Fruit fly (Drosophila melanogaster) whole organism, prepupa: ENCODE results near the gene Gdi.

ENCODE experiments used
- CG11294 ChIP-seq: fragments of 200-800 bp; sonication (Bioruptor generic); IDR thresholded peaks from 2 replicates; pipeline ENCODE4 v1.3.6; 2022; ENCODE audit warnings: missing biosample characterization, missing genetic modification characterization
- CG11902 ChIP-seq: fragments of 200-800 bp; sonication (Bioruptor generic); optimal IDR thresholded peaks from 3 replicates; lab custom pipeline; 2016; ENCODE audit warnings: missing biosample characterization, missing genetic modification characterization
- CG15336 ChIP-seq: fragments of 200-800 bp; sonication (Bioruptor generic); IDR thresholded peaks from 2 replicates; pipeline ENCODE4 v1.3.6; 2022; ENCODE audit warnings: missing biosample characterization, missing genetic modification characterization
- CG1621 ChIP-seq: fragments of 200-800 bp; sonication (Bioruptor generic); optimal IDR thresholded peaks from 3 replicates; lab custom pipeline; 2018; ENCODE audit warnings: missing biosample characterization, mild to moderate bottlenecking, missing genetic modification characterization
- CG16779 ChIP-seq: fragments of 200-800 bp; sonication (Bioruptor generic); optimal IDR thresholded peaks from 3 replicates; lab custom pipeline; 2017; ENCODE audit warnings: missing biosample characterization, mild to moderate bottlenecking, missing genetic modification characterization
- CG6163 ChIP-seq: fragments of 200-800 bp; sonication (Bioruptor generic); IDR thresholded peaks from 3 replicates; pipeline ENCODE4 v1.3.6; 2022; ENCODE audit warnings: missing biosample characterization, missing genetic modification characterization
- CG7368 ChIP-seq: fragments of 200-800 bp; sonication (Bioruptor generic); optimal IDR thresholded peaks from 3 replicates; lab custom pipeline; 2016; ENCODE audit warnings: missing biosample characterization, missing genetic modification characterization
- CG8319 ChIP-seq: fragments of 200-800 bp; sonication (Bioruptor generic); optimal IDR thresholded peaks from 3 replicates; lab custom pipeline; 2016; ENCODE audit warnings: missing biosample characterization, missing genetic modification characterization
- Hr4 ChIP-seq: fragments of 200-800 bp; sonication (Bioruptor generic); optimal IDR thresholded peaks from 3 replicates; lab custom pipeline; 2016; ENCODE audit warnings: missing biosample characterization, missing genetic modification characterization
- Lpt ChIP-seq: fragments of 200-800 bp; sonication (Bioruptor generic); optimal IDR thresholded peaks from 3 replicates; lab custom pipeline; 2016; ENCODE audit warnings: missing biosample characterization, missing genetic modification characterization
- cyc ChIP-seq: fragments of 200-800 bp; sonication (Bioruptor generic); optimal IDR thresholded peaks from 3 replicates; lab custom pipeline; 2016; ENCODE audit warnings: missing biosample characterization, missing genetic modification characterization
- esn ChIP-seq: fragments of 200-800 bp; sonication (Bioruptor generic); optimal IDR thresholded peaks from 2 replicates; lab custom pipeline; 2016; ENCODE audit warnings: missing biosample characterization, mild to moderate bottlenecking, missing genetic modification characterization, moderate library complexity
- fd85E ChIP-seq: fragments of 200-800 bp; sonication (Bioruptor generic); optimal IDR thresholded peaks from 3 replicates; lab custom pipeline; 2016; ENCODE audit warnings: missing biosample characterization, missing genetic modification characterization
- vri ChIP-seq: fragments of 200-800 bp; sonication (Bioruptor generic); optimal IDR thresholded peaks from 3 replicates; lab custom pipeline; 2016; ENCODE audit warnings: missing biosample characterization, mild to moderate bottlenecking, missing genetic modification characterization

DNA sequence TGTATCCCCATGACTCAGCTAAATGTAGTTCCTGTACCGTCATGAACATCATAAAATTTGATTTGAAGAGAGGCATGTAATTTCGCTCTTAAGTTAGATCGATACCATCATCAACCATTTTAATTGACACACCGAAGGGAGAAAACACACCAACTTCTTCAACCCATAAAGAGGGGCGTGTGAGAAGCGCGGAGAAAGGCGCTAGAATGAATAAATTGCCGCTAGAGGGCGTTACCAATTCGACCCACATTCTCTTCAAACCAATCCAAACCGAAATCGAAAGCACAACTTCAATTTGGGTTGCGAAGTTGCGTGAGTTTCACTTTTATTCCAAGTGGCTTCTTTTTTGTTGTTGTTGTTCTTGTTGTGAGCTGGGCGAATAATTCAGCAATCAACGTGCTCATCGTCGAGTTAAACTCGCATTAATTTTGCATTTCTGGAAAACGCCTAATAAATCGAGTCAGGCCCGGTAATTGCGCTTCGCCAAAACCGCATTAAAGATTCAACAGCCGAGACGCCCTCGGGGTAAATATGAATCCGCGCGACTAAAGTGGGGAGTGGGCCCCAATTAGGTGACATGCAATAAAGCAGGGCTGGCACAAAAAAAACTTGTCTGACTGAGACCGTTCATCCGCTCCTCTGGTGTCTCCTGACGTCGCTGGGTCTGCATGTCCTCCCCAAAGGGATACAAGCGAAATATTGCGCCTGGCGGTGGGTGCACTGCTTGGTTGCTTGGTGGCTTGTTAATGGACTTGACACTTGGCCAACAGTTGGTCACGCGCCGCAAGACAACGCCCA lies 17.9 kb upstream of the Gdi start:
- TF ChIP-seq CG16779 (tag; lab: Kevin White, UChicago) (no peak), CG1621 (tag; lab: Kevin White, UChicago) (no peak), CG8319 (GFP tag; lab: Kevin White, UChicago) (no peak), CG7368 (GFP tag; lab: Kevin White, UChicago) (no peak), Hr4 (GFP tag; lab: Kevin White, UChicago) (no peak), esn (GFP tag; lab: Kevin White, UChicago) (no peak), fd85E (GFP tag; lab: Kevin White, UChicago) (no peak), vri (no peak), cyc (GFP tag; lab: Kevin White, UChicago) (no peak), CG11294 (GFP tag; lab: Robert Waterston, UW) (no peak), CG11902 (GFP tag; lab: Kevin White, UChicago) (no peak), CG15336 (GFP tag; lab: Robert Waterston, UW) (no peak), Lpt (no peak), CG6163 (GFP tag; lab: Robert Waterston, UW) (no peak)
